Worm (Caenorhabditis elegans): Measurements from ENCODE around the gene nlp-31.

DNA sequence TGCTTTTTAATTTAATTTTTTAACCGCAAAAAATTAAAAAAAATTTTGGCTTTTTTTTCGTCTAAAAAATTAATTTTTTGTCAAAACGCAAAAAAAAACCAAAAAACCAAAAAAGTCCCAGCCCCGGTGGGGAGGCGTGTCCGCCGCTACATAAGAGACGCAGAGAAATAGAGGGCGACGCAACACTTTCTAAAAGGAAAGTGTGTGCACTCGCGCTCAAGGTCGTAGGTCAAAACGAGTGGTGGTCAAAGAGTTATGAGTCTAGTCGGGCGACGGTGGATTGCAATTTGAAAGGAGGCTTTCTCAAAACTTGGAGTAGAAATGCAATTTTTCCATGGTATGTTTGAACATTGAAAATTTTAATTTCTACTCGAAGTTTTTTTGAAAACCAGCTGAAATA is 24.7 kb downstream of the nlp-31 start:
- TF ChIP-seq ama-1 (optimal IDR thresholded peaks at IDR 0.05) (no peak), flt-1 (GFP tag; IDR thresholded peaks at IDR 0.05) (no peak), hnd-1 (tag; optimal IDR thresholded peaks at IDR 0.05) (no peak), aly-1 (tag; optimal IDR thresholded peaks at IDR 0.05) (no peak)

Measured in whole organism, early embryonic.